Worm (Caenorhabditis elegans) whole organism, L4 larva: ENCODE results near the gene Y116F11B.2.

Experiments used
- F10B5.3 ChIP-seq: sonication (generic microtip); optimal IDR thresholded peaks from 2 replicates; lab custom pipeline; 2016; ENCODE audit warnings: mild to moderate bottlenecking, missing genetic modification characterization, missing compliant biosample characterization
- F37D6.2 ChIP-seq: sonication (generic microtip); optimal IDR thresholded peaks from 2 replicates; lab custom pipeline; 2016; ENCODE audit warnings: mild to moderate bottlenecking, missing genetic modification characterization, missing compliant biosample characterization
- R02D3.7 ChIP-seq: fragments of 150-350 bp; sonication (generic microtip); optimal IDR thresholded peaks from 3 replicates; lab custom pipeline; 2014; ENCODE audit warnings: missing biosample characterization, missing genetic modification characterization
- Y5F2A.4 ChIP-seq: fragments of 200-800 bp; sonication (Bioruptor generic); optimal IDR thresholded peaks from 2 replicates; lab custom pipeline; 2018; ENCODE audit warnings: mild to moderate bottlenecking, missing genetic modification characterization, missing compliant biosample characterization
- nhr-11 ChIP-seq: fragments of 150-350 bp; optimal IDR thresholded peaks from 2 replicates; lab custom pipeline; 2014; ENCODE audit warnings: missing biosample characterization, missing genetic modification characterization
- nhr-237 ChIP-seq: sonication (generic microtip); optimal IDR thresholded peaks from 2 replicates; lab custom pipeline; 2017; ENCODE audit warnings: missing biosample characterization, missing genetic modification characterization
- nhr-25 ChIP-seq: sonication (generic microtip); optimal IDR thresholded peaks from 2 replicates; lab custom pipeline; 2017; ENCODE audit warnings: missing genetic modification characterization, mild to moderate bottlenecking, missing compliant biosample characterization, antibody characterized with exemption, moderate library complexity, borderline replicate concordance; ENCODE audit not compliant: insufficient read depth
- tra-1 ChIP-seq: fragments of 200-800 bp; sonication (Bioruptor generic); IDR thresholded peaks from 2 replicates; pipeline ENCODE4 v1.3.6; 2022; ENCODE audit warnings: missing genetic modification reagents, missing genetic modification characterization, missing compliant biosample characterization
- unc-39 ChIP-seq: sonication (generic microtip); optimal IDR thresholded peaks from 2 replicates; lab custom pipeline; 2017; ENCODE audit warnings: missing biosample characterization, missing genetic modification characterization

DNA sequence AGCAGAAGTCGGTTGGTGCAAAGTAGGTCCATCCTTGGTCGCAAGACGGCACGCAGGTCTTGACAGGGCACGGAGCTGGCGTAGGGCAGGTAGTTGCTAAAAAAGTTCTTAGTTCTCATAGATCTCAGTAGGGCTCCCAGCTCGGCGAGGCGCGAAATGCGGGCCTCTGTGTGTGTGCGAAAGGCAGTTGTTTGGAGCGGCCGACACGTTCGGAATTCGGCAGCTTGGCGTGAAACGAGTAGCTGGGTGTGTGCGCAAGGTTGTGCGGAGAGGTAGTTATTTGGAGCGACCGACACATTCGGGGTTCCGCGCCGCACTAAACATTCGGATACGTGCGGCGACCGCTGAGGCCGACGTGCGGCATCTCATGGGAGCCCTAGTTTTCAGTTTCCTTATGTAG lies 48.1 kb downstream of the Y116F11B.2 start:
- TF ChIP-seq nhr-25 (tag; lab: Kevin White, UChicago) (no peak), unc-39 (tag; lab: Kevin White, UChicago) (no peak), F10B5.3 (tag; lab: Kevin White, UChicago) (no peak), Y5F2A.4 (no peak), F37D6.2 (tag; lab: Kevin White, UChicago) (no peak), R02D3.7 (tag; lab: Kevin White, UChicago) (no peak), nhr-237 (tag; lab: Kevin White, UChicago) (no peak), nhr-11 (tag; lab: Kevin White, UChicago) (no peak), tra-1 (GFP tag; lab: Robert Waterston, UW) (no peak)
